Fruit fly (Drosophila melanogaster) Kc167 (cell line): ENCODE results near the gene Dic1.

ENCODE experiments used
- Sin3A ChIP-seq: fragments of >200 bp; optimal IDR thresholded peaks from 2 replicates; lab custom pipeline; 2018; ENCODE audit warnings: missing external identifiers
- h ChIP-seq: fragments of >200 bp; optimal IDR thresholded peaks from 3 replicates; lab custom pipeline; 2018; ENCODE audit warnings: missing external identifiers
- psq ChIP-seq: fragments of >200 bp; optimal IDR thresholded peaks from 2 replicates; lab custom pipeline; 2017; ENCODE audit warnings: missing external identifiers
- ttk ChIP-seq: sonication (Bioruptor generic); optimal IDR thresholded peaks from 2 replicates; lab custom pipeline; 2017; ENCODE audit warnings: missing external identifiers

dm6 chr3R:13397535-13397934, 32.8 kb downstream of the Dic1 start, which contains the start of gene CG14377:
- TF ChIP-seq psq (lab: Kevin White, UChicago) (no peak), ttk (lab: Kevin White, UChicago) (no peak), Sin3A (lab: Kevin White, UChicago) (no peak), h (no peak)
